Fruit fly (Drosophila melanogaster): ENCODE results near the gene CG3285.

Gene CG3285

DNA sequence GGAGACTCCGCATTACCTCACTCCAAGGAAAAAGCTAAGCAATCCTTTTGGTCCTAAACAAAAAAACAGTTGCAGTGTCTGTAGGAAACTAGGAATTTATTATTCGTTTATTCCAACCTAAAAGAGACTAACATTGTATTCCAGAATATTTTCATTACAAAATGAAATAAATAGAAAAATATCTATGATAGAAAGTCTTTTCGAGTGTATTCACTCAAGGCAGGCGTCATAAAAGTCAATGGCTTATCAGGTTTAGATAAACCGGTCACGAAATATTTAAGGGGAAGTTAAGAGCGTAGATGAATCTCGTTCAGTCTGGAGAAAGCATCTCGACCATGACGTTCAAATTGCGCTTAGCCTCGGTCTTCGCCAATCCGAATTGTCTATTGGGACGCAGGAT, at the start of gene CG3285:
TSS of gene CG3285 (plus strand) at position 301 of the 400 bp plus-strand sequence.
- TF ChIP-seq EcR (GFP tag; optimal IDR thresholded peaks at IDR 0.05) = no peak
- no peak for TF ChIP-seq usp (GFP tag; optimal IDR thresholded peaks at IDR 0.05)
- TF ChIP-seq psq (optimal IDR thresholded peaks at IDR 0.05) = no peak
- TF ChIP-seq CG8478 (optimal IDR thresholded peaks at IDR 0.05) = no peak
- TF ChIP-seq pan (optimal IDR thresholded peaks at IDR 0.05) = no peak
- no peak for TF ChIP-seq Dll (optimal IDR thresholded peaks at IDR 0.05)

DNA sequence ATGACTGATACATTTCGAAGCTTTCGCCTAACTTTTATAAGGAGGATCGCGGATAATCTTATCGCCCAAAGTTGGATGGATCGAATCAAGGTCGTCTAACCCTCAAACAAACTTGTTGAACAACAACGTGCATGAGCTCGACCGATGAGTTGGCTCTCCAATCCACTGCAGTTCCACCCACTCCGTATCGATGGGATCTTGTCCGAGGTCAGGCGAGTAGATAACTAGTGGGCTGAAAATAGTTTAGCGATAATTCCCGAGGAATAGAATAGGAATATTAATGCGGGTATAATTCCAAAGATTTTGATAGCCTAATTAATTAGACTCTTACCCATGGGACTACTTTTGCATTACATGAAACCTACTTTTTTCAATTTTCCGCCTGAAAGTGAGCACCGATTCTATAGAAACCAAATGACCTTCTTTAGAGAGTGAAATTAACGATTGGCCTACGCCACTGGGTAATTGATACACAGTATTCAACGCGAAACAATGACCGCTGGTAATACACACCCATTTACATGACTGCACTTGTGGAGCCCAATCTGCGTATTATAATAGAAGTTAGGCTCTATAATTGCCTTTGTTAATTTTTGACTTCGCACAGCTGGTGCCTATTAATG, 36.9 kb upstream of the CG3285 start:
- TF ChIP-seq psq (optimal IDR thresholded peaks at IDR 0.05) (no peak), CG8478 (optimal IDR thresholded peaks at IDR 0.05) (no peak), usp (GFP tag; optimal IDR thresholded peaks at IDR 0.05) (no peak), pan (optimal IDR thresholded peaks at IDR 0.05) (no peak), Dll (optimal IDR thresholded peaks at IDR 0.05) (no peak), EcR (GFP tag; optimal IDR thresholded peaks at IDR 0.05) (no peak)

DNA sequence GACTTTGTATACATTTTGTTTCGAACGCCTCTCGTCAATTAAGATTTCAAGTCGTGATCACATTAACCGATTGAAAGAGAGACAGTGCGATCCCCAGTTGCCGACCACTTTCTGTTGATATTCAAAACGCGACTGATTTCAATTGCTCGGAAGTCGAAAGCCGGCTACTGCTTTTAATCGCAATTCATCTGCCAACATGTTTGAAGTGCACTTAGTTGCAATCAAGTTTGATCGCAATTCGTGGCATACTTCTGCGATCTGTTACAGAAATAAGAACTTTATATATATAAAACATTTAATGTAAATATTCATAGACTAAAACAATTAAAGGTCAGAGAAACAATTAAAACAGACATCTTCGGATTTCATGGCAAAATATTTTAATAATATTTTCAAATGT, 36.2 kb upstream of the CG3285 start, which contains the start of gene CG9664:
TSS of gene CG9664 (minus strand) at position 135 of the 400 bp plus-strand sequence.
- TF ChIP-seq CG8478 (optimal IDR thresholded peaks at IDR 0.05) (no peak), EcR (GFP tag; optimal IDR thresholded peaks at IDR 0.05) (no peak), Dll (optimal IDR thresholded peaks at IDR 0.05) (no peak)

DNA sequence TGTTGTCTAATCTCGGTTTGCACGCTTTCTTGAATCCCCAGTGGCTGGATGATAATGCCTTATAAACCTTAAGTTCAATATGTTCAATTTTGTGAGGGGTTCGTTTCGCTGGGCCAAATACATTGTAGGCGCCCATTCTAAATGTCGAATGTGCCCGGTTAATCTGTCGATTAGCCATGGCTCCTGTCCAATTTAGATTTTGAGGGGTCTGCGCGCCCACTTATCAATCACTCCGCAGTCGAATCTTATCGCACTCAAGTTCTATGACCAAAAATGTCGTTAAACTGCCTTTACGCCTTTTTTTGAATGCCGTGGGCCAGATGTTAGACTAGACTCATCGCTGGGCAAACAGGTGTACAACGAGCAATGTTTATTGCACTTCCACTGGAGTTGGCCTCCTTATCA, 32.7 kb upstream of the CG3285 start:
- TF ChIP-seq pan (optimal IDR thresholded peaks at IDR 0.05) (no peak), Dll (optimal IDR thresholded peaks at IDR 0.05) (no peak), CG8478 (optimal IDR thresholded peaks at IDR 0.05) (no peak), psq (optimal IDR thresholded peaks at IDR 0.05) (no peak), usp (GFP tag; optimal IDR thresholded peaks at IDR 0.05) (no peak), EcR (GFP tag; optimal IDR thresholded peaks at IDR 0.05) (no peak)

DNA sequence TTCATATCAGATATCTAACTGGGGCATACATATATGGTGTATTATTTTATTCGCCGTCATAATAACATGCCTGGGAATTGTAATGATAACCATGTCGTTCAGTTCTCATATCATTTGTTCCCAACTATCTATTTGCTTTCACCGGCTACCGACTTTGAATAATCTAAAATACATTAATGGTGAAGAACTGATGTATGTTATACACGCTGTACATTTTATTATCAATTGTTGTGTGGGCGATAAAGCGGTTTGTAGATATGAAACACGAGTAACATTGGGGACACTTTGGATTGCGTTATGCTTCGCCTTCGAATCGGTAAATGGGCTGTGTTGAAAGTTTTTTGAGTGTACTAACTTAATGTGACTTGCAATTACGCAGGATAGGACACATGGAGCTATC, 31.6 kb upstream of the CG3285 start:
- TF ChIP-seq Dll (optimal IDR thresholded peaks at IDR 0.05) (no peak), CG8478 (optimal IDR thresholded peaks at IDR 0.05) (no peak), psq (optimal IDR thresholded peaks at IDR 0.05) (no peak), usp (GFP tag; optimal IDR thresholded peaks at IDR 0.05) (no peak), pan (optimal IDR thresholded peaks at IDR 0.05) (no peak), EcR (GFP tag; optimal IDR thresholded peaks at IDR 0.05) (no peak)

DNA sequence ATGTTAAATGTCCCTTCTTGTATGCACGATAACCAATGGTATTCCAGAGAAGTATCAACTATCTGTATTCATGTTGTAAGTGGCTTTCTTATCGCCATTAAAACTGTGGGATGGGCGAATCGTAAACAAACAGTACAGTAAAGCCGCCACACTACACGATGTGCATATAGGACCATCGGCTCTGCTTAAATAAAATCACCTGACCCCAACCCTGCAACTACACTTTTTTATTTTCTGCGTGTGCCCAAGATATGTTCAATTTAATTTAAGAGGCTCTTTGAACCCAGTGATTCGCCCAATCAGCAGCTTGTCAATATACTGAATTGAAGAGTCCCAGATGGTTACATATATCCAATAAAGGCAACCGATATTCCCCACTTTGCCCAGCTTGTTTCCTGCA, 30.9 kb upstream of the CG3285 start:
- TF ChIP-seq Dll (optimal IDR thresholded peaks at IDR 0.05) = no peak
- no peak for TF ChIP-seq usp (GFP tag; optimal IDR thresholded peaks at IDR 0.05)
- no peak for TF ChIP-seq psq (optimal IDR thresholded peaks at IDR 0.05)
- no peak for TF ChIP-seq pan (optimal IDR thresholded peaks at IDR 0.05)
- TF ChIP-seq EcR (GFP tag; optimal IDR thresholded peaks at IDR 0.05) = no peak
- no peak for TF ChIP-seq CG8478 (optimal IDR thresholded peaks at IDR 0.05)

DNA sequence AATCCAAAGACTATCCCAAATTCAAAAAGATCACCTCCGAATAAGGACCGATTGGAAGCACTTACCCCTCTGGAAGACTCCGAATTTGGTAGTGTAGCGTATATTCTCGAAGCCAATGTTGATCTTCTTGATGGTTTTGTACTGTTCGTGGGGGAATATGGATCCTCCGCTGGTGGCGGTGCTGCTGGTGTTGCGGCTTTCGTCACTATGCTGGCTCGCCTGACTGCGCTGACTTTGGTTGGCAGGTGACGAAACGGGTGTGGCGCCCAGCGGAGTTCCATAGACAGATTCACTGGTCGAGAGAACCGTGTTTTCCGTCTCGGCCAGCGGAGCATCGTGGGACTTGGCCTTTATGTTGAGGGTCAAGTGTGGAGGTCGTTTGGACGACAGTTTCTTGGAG, 29.7 kb upstream of the CG3285 start:
- TF ChIP-seq usp (GFP tag; optimal IDR thresholded peaks at IDR 0.05) (no peak), Dll (optimal IDR thresholded peaks at IDR 0.05) (no peak), CG8478 (optimal IDR thresholded peaks at IDR 0.05) (no peak), EcR (GFP tag; optimal IDR thresholded peaks at IDR 0.05) (no peak), psq (optimal IDR thresholded peaks at IDR 0.05) (no peak), pan (optimal IDR thresholded peaks at IDR 0.05) (no peak)

DNA sequence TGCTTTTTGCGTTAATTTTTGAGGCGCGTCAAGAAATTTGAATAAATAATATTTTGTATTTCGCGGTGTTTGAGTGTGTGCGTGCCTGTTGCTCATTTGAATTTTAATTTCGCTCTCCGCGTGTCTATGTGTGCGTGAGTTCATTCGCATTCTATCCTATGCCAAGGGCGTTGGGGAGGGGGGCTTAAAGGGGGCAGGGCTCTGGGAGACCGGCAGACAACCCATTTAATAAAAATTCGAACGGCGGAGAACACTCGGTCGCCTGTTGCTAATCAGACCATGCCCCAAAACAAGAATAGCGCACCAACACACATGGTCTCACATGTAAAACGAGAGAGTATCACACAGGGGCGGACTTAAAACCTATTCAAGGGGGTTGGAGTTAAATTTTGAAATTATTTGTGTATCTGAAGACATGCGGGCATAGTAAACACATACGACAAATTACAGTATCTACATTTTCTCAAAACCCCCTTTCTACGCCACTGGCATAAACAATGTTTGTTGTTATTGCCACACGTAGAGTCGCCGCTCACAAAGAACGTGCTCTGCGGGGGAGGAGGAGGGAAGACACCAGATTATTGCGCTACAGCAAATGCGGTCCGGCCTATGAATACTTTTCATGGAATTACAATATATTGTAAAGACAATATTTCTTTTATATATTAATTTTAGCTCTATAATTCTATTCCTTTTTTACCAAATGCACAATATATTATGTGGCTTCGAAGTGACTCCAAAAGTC, 28.8 kb upstream of the CG3285 start:
- TF ChIP-seq EcR (GFP tag; optimal IDR thresholded peaks at IDR 0.05) (peak; percentile 31 to 74), pan (optimal IDR thresholded peaks at IDR 0.05) (no peak)

DNA sequence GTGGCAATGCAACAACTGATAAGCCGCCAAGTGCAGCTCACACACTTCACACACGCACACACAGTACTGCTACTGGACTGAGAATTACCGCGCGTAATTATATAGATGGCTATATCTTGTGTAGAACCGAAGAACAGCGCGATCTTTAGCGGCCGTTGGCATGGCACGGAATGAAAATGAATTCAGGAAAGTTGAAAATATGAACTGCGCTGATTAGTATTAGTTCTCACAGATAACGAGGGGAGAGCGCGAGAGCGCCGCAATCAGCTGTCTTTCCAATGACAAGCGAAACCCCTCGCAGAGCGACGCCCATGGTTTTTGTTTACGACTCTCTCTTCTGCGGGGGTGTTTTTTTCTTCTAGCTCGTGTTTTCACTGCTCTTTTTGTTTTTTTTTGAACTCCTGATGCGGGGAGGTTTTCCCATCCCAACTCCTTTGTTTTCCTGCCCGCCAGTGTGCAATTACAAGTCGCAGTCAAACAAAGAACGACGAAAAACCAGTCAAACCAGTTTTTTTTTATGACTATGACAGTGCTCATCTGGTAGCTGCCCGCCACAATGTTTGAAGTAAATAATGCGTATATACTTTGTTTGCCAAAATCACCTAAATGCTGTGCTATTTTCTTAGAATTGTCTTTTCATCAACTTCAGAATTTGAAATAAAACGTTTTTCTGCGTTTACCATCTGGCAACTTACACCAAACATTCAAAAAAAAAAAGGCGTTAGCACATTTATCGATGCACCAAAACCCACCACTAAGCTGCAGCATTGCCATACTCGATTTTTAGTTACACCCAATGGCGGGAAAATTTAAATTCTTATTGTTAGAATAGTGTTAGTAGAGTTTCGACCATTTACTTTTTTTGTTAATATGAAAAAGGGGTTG, 27.5 kb upstream of the CG3285 start, which contains the start of gene CG9663:
TSS of gene CG9663 (minus strand) at position 173 of the 885 bp plus-strand sequence.
- TF ChIP-seq EcR (GFP tag; optimal IDR thresholded peaks at IDR 0.05) (peak in 1 of 2 experiments; percentile 5), psq (optimal IDR thresholded peaks at IDR 0.05) (no peak)

DNA sequence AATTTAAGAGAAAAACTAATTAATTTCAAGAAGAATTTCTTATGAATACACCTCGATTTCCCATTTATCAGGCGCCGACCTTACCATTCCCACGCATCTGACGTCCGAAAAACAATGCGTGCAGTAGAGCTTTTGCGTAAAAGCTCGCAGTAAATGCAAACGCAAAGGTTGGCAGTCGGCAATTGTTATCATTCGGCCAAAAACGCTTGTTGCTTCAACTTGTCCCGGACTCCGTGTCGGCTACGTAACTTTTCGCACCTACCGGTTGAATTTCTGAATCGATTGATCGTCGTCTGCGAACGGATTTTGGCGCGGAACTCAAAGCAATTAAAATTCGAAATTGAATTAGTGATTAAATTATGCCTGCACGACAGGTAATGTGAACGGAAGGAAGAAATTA, 26.8 kb upstream of the CG3285 start, which contains the start of gene CG3277:
TSS of gene CG3277 (plus strand) at position 208 of the 400 bp plus-strand sequence.
- no peak for TF ChIP-seq pan (optimal IDR thresholded peaks at IDR 0.05)
- no peak for TF ChIP-seq CG8478 (optimal IDR thresholded peaks at IDR 0.05)
- no peak for TF ChIP-seq Dll (optimal IDR thresholded peaks at IDR 0.05)
- no peak for TF ChIP-seq EcR (GFP tag; optimal IDR thresholded peaks at IDR 0.05)

DNA sequence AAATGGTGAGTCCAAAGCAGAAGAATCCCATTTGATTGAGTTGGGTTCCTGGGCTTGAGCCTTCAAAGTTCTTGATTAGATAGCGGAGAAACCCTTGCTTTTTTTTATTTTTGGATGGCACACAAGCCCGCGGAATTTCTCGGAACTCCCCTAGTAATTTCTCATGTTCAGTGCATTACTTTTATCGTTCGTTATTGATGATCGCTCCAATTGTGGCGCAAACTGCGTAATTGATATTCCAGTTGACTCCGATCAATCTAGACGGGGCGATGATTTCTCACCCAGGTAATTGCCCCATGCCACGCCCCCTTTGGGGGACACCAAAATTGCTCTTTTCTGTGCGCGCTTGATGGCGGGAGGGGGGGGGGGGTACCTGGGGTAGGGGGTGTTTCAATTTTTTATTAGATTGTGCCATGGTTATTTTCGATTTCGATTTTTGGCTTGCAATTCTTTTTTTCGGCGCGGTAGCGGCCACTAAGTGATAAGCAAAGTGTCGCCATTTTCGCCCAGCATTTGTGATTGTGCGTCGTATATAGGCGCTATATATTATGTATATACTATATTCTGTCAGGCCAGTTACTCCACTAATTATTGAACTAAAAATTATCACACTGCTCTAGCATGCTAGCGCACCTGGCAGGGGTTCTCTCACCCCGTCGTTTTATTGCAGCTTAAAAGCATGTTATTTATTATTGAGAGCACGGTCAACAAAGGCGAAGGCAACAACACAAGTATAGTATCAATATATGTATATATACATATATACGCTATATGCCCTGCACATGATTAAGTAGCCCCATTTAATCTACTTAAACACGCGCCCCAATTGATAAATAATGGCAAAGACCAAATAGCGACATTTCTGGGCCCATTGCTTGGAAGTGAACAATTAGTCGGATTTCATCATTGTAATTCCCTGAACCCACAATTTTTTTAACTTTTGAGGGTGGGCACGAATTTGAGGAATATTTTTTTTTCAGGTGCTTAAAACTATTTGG, 25.6 kb upstream of the CG3285 start:
- TF ChIP-seq pan (optimal IDR thresholded peaks at IDR 0.05) (no peak), usp (GFP tag; optimal IDR thresholded peaks at IDR 0.05) (no peak), Dll (optimal IDR thresholded peaks at IDR 0.05) (no peak), CG8478 (optimal IDR thresholded peaks at IDR 0.05) (no peak), EcR (GFP tag; optimal IDR thresholded peaks at IDR 0.05) (no peak), psq (optimal IDR thresholded peaks at IDR 0.05) (no peak)

All from whole organism.